Fruit fly (Drosophila melanogaster) whole organism, embryonic: Measurements from ENCODE around the gene CG5435.

Source experiments
- Atf-2 ChIP-seq: fragments of 200-800 bp; sonication (Bioruptor generic); optimal IDR thresholded peaks from 2 replicates; lab custom pipeline; 2016; ENCODE audit warnings: missing biosample characterization, missing genetic modification characterization
- Awh ChIP-seq: fragments of 200-800 bp; sonication (Bioruptor generic); IDR thresholded peaks from 2 replicates; pipeline ENCODE4, ENCODE4 v1.3.6; 2022; ENCODE audit warnings: missing biosample characterization, missing genetic modification characterization
- BEAF-32 ChIP-seq: fragments of 200-800 bp; sonication (Bioruptor generic); optimal IDR thresholded peaks from 3 replicates; lab custom pipeline; 2017; ENCODE audit warnings: missing biosample characterization, missing genetic modification characterization, mild to moderate bottlenecking, moderate library complexity, missing genetic modification reagents
- C15 ChIP-seq: fragments of 200-800 bp; sonication (Bioruptor generic); IDR thresholded peaks from 3 replicates; pipeline ENCODE4 v1.3.6; 2022; ENCODE audit warnings: missing biosample characterization, missing genetic modification characterization
- CG11695 ChIP-seq: fragments of 200-800 bp; sonication (Bioruptor generic); IDR thresholded peaks from 3 replicates; pipeline ENCODE4 v1.3.6; 2022; ENCODE audit warnings: missing biosample characterization, missing genetic modification characterization
- CG12391 ChIP-seq: fragments of 200-800 bp; sonication (Bioruptor generic); optimal IDR thresholded peaks from 3 replicates; lab custom pipeline; 2018; ENCODE audit warnings: missing biosample characterization, mild to moderate bottlenecking, missing genetic modification characterization, moderate library complexity
- CG14965 ChIP-seq: fragments of 200-800 bp; sonication (Bioruptor generic); optimal IDR thresholded peaks from 2 replicates; lab custom pipeline; 2016; ENCODE audit warnings: missing biosample characterization, missing genetic modification characterization, borderline replicate concordance
- CG17802 ChIP-seq: fragments of 200-800 bp; sonication (Bioruptor generic); optimal IDR thresholded peaks from 2 replicates; lab custom pipeline; 2018; ENCODE audit warnings: missing biosample characterization, mild to moderate bottlenecking, missing genetic modification characterization, moderate library complexity
- CG3163 ChIP-seq: fragments of 200-800 bp; sonication (Bioruptor generic); optimal IDR thresholded peaks from 3 replicates; lab custom pipeline; 2016; ENCODE audit warnings: missing biosample characterization, missing genetic modification characterization
- CG4404 ChIP-seq: fragments of 200-800 bp; sonication (Bioruptor generic); IDR thresholded peaks from 2 replicates; pipeline ENCODE4 v1.3.6; 2022; ENCODE audit warnings: missing biosample characterization, missing genetic modification characterization
- CG4707 ChIP-seq: fragments of 200-800 bp; sonication (Bioruptor generic); optimal IDR thresholded peaks from 2 replicates; lab custom pipeline; 2018; ENCODE audit warnings: missing biosample characterization, mild to moderate bottlenecking, missing genetic modification characterization, moderate library complexity
- CG5953 ChIP-seq: fragments of 200-800 bp; sonication (Bioruptor generic); IDR thresholded peaks from 2 replicates; pipeline ENCODE4 v1.3.6; 2022; ENCODE audit warnings: missing biosample characterization, missing genetic modification characterization
- CG7372 ChIP-seq: fragments of 200-800 bp; sonication (Bioruptor generic); IDR thresholded peaks from 2 replicates; pipeline ENCODE4 v1.3.6; 2022; ENCODE audit warnings: missing biosample characterization, missing genetic modification characterization
- CG7963 ChIP-seq: fragments of 200-800 bp; sonication (Bioruptor generic); IDR thresholded peaks from 3 replicates; pipeline ENCODE4 v1.3.6; 2022; ENCODE audit warnings: missing biosample characterization, missing genetic modification characterization; ENCODE audit not compliant: partially characterized antibody
- CG8359 ChIP-seq: fragments of 200-800 bp; sonication (Bioruptor generic); optimal IDR thresholded peaks from 2 replicates; lab custom pipeline; 2017; ENCODE audit warnings: missing biosample characterization, mild to moderate bottlenecking, missing genetic modification characterization, borderline replicate concordance
- CG8924 ChIP-seq: fragments of 200-800 bp; optimal IDR thresholded peaks from 3 replicates; lab custom pipeline; 2019; ENCODE audit warnings: missing biosample characterization, mild to moderate bottlenecking, missing genetic modification characterization, moderate library complexity
- Camta ChIP-seq: fragments of 200-800 bp; sonication (Bioruptor generic); optimal IDR thresholded peaks from 2 replicates; lab custom pipeline; 2016; ENCODE audit warnings: missing biosample characterization, missing genetic modification characterization
- CoRest ChIP-seq: fragments of 200-800 bp; sonication (Bioruptor generic); optimal IDR thresholded peaks from 3 replicates; lab custom pipeline; 2018; ENCODE audit warnings: missing biosample characterization, mild to moderate bottlenecking, missing genetic modification characterization, moderate library complexity
- Dll ChIP-seq: fragments of 200-800 bp; sonication (Bioruptor generic); IDR thresholded peaks from 4 replicates; pipeline ENCODE4 v1.3.6; 2022; ENCODE audit warnings: missing biosample characterization, missing genetic modification characterization; ENCODE audit not compliant: partially characterized antibody
- Elba2 ChIP-seq: fragments of 200-800 bp; sonication (Bioruptor generic); optimal IDR thresholded peaks from 3 replicates; lab custom pipeline; 2016; ENCODE audit warnings: missing biosample characterization, missing genetic modification characterization
- Gug ChIP-seq: fragments of 200-800 bp; sonication (Bioruptor generic); IDR thresholded peaks from 4 replicates; pipeline ENCODE4 v1.3.6; 2022; ENCODE audit warnings: missing biosample characterization, missing genetic modification characterization
- HLHmδ ChIP-seq: fragments of 200-800 bp; sonication (Bioruptor generic); optimal IDR thresholded peaks from 2 replicates; lab custom pipeline; 2018; ENCODE audit warnings: missing biosample characterization, mild to moderate bottlenecking, missing genetic modification characterization, moderate library complexity
- Hr3 ChIP-seq: fragments of 200-800 bp; sonication (Bioruptor generic); optimal IDR thresholded peaks from 3 replicates; lab custom pipeline; 2016; ENCODE audit warnings: missing biosample characterization, missing genetic modification characterization
- Lhr ChIP-seq: fragments of 200-800 bp; sonication (Bioruptor generic); optimal IDR thresholded peaks from 3 replicates; lab custom pipeline; 2017; ENCODE audit warnings: mild to moderate bottlenecking, missing biosample characterization, missing genetic modification reagents, missing genetic modification characterization
- NC2β ChIP-seq: fragments of 200-800 bp; sonication (Bioruptor generic); optimal IDR thresholded peaks from 2 replicates; lab custom pipeline; 2016; ENCODE audit warnings: missing biosample characterization, missing genetic modification characterization
- Sry-δ ChIP-seq: fragments of 200-800 bp; sonication (Bioruptor generic); optimal IDR thresholded peaks from 2 replicates; lab custom pipeline; 2016; ENCODE audit warnings: missing biosample characterization, missing genetic modification characterization
- Ssrp ChIP-seq: fragments of 200-800 bp; sonication (Bioruptor generic); optimal IDR thresholded peaks from 2 replicates; lab custom pipeline; 2018; ENCODE audit warnings: missing biosample characterization, mild to moderate bottlenecking, missing genetic modification characterization, moderate library complexity
- Trl ChIP-seq, 3 experiments: fragments of >200 bp in 2 of 3; fragments of 200-800 bp in 1 of 3; sonication (Bioruptor generic) in 1 of 3; optimal IDR thresholded peaks; 2 replicates in 1 of 3; 3 replicates in 2 of 3; lab custom pipeline; 2016 to 2017; ENCODE audit warnings: missing biosample characterization in 1 of 3, missing genetic modification characterization in 1 of 3
- btn ChIP-seq: fragments of 200-800 bp; sonication (Bioruptor generic); optimal IDR thresholded peaks from 2 replicates; lab custom pipeline; 2016; ENCODE audit warnings: missing biosample characterization, missing genetic modification characterization
- danr ChIP-seq: fragments of 200-800 bp; sonication (Bioruptor generic); IDR thresholded peaks from 2 replicates; pipeline ENCODE4 v1.3.6; 2022; ENCODE audit warnings: missing biosample characterization, missing genetic modification characterization
- eve ChIP-seq, 2 experiments: fragments of >200 bp; optimal IDR thresholded peaks; 2 replicates each; lab custom pipeline; 2017; ENCODE audit warnings: missing biosample characterization in 2 of 2, missing genetic modification characterization in 2 of 2
- grau ChIP-seq: fragments of 200-800 bp; optimal IDR thresholded peaks from 3 replicates; lab custom pipeline; 2019; ENCODE audit warnings: missing biosample characterization, mild to moderate bottlenecking, missing genetic modification characterization, moderate library complexity
- grn ChIP-seq: fragments of 200-800 bp; sonication (Bioruptor generic); optimal IDR thresholded peaks from 3 replicates; lab custom pipeline; 2017; ENCODE audit warnings: missing biosample characterization, missing genetic modification characterization
- insv ChIP-seq, 2 experiments: fragments of 200-800 bp; sonication (Bioruptor generic); optimal IDR thresholded peaks; 3 replicates each; lab custom pipeline; 2016 to 2018; ENCODE audit warnings: missing biosample characterization in 2 of 2, missing genetic modification characterization in 2 of 2
- jing ChIP-seq: fragments of 200-800 bp; sonication (Bioruptor generic); optimal IDR thresholded peaks from 2 replicates; lab custom pipeline; 2018; ENCODE audit warnings: missing biosample characterization, mild to moderate bottlenecking, missing genetic modification characterization
- lov ChIP-seq, 2 experiments: fragments of 200-800 bp in 1 of 2; fragments of >200 bp in 1 of 2; sonication (Bioruptor generic) in 1 of 2; IDR thresholded peaks in 1 of 2; optimal IDR thresholded peaks in 1 of 2; 2 replicates in 1 of 2; 3 replicates in 1 of 2; pipeline versions ENCODE4 v1.3.6 to Lab custom; 2017 to 2022; ENCODE audit warnings: missing biosample characterization in 1 of 2, missing genetic modification characterization in 1 of 2
- luna ChIP-seq: fragments of 200-800 bp; sonication (Bioruptor generic); optimal IDR thresholded peaks from 2 replicates; lab custom pipeline; 2016; ENCODE audit warnings: missing biosample characterization, missing genetic modification characterization
- odd ChIP-seq: fragments of 200-800 bp; sonication (Bioruptor generic); optimal IDR thresholded peaks from 2 replicates; lab custom pipeline; 2017; ENCODE audit warnings: missing biosample characterization, mild to moderate bottlenecking, missing genetic modification characterization
- pnt ChIP-seq: fragments of 200-800 bp; sonication (Bioruptor generic); optimal IDR thresholded peaks from 3 replicates; lab custom pipeline; 2016; ENCODE audit warnings: missing biosample characterization, missing genetic modification characterization
- row ChIP-seq: fragments of 200-800 bp; sonication (Bioruptor generic); IDR thresholded peaks from 3 replicates; pipeline ENCODE4 v1.3.6; 2022; ENCODE audit warnings: missing biosample characterization, missing genetic modification characterization
- sd ChIP-seq: fragments of 200-800 bp; sonication (Bioruptor generic); optimal IDR thresholded peaks from 3 replicates; lab custom pipeline; 2018; ENCODE audit warnings: missing biosample characterization, mild to moderate bottlenecking, missing genetic modification characterization, moderate library complexity
- sens ChIP-seq: fragments of 200-800 bp; sonication (Bioruptor generic); peaks from one replicate; lab custom pipeline; 2016; ENCODE audit warnings: missing biosample characterization, missing genetic modification characterization
- seq ChIP-seq: fragments of 200-800 bp; sonication (Bioruptor generic); IDR thresholded peaks from 2 replicates; pipeline ENCODE4 v1.3.6; 2022; ENCODE audit warnings: missing biosample characterization, missing genetic modification characterization
- sqz ChIP-seq: fragments of 200-800 bp; sonication (Bioruptor generic); optimal IDR thresholded peaks from 3 replicates; lab custom pipeline; 2018; ENCODE audit warnings: missing biosample characterization, mild to moderate bottlenecking, missing genetic modification characterization
- stc ChIP-seq: fragments of 200-800 bp; sonication (Bioruptor generic); IDR thresholded peaks from 2 replicates; pipeline ENCODE4 v1.3.6; 2022; ENCODE audit warnings: missing biosample characterization, missing genetic modification characterization
- stwl ChIP-seq: fragments of 200-800 bp; sonication (Bioruptor generic); optimal IDR thresholded peaks from 3 replicates; lab custom pipeline; 2018; ENCODE audit warnings: missing biosample characterization, mild to moderate bottlenecking, missing genetic modification characterization, moderate library complexity
- tgo ChIP-seq: fragments of 200-800 bp; sonication (Bioruptor generic); IDR thresholded peaks from 3 replicates; pipeline ENCODE4 v1.3.6; 2022; ENCODE audit warnings: missing biosample characterization, missing genetic modification characterization
- tio ChIP-seq: fragments of 200-800 bp; sonication (Bioruptor generic); optimal IDR thresholded peaks from 2 replicates; lab custom pipeline; 2017; ENCODE audit warnings: missing biosample characterization, missing genetic modification characterization, inconsistent platforms
- usp ChIP-seq: fragments of >200 bp; optimal IDR thresholded peaks from 2 replicates; lab custom pipeline; 2017; ENCODE audit warnings: missing biosample characterization, missing genetic modification characterization
- yki ChIP-seq: fragments of >200 bp; optimal IDR thresholded peaks from 3 replicates; lab custom pipeline; 2018
- zfh2 ChIP-seq: fragments of 200-800 bp; sonication (Bioruptor generic); optimal IDR thresholded peaks from 2 replicates; lab custom pipeline; 2016; ENCODE audit warnings: missing biosample characterization, missing genetic modification characterization

The CG5435 gene

DNA sequence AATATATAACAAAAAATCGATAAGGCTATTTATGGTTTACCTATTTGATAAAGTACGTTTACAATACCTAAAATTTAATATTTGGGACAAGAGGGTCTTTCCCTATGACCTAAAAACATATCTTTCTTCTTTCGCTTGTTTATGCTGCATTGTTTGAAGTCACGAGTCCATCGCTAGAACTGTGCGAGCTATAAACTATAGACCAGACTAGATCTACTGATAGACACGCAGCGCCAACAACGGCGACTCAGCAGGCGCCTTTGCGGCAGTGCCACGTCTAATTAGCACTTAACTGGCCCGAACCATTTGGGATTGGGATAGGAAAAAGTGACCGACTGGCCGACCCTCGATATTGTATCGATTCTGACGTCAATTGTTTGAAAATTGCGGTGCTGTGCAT, 42.3 kb upstream of the CG5435 start:
- TF ChIP-seq insv (GFP tag; optimal IDR thresholded peaks at IDR 0.05; lab: Kevin White, UChicago) (peak in 1 of 2 experiments; percentile 42), Camta (GFP tag; lab: Kevin White, UChicago) (no peak), CG12391 (no peak), Awh (GFP tag; lab: Robert Waterston, UW) (0 out of 2 replicates have a peak, but pooled peaks have one; percentile 21), Sry-δ (peak; percentile 38), Gug (no peak), C15 (no peak), tio (GFP tag; lab: Kevin White, UChicago) (no peak), stc (GFP tag; lab: Robert Waterston, UW) (no peak), sqz (GFP tag; lab: Kevin White, UChicago) (no peak), grau (no peak), btn (GFP tag; lab: Kevin White, UChicago) (no peak), eve (GFP tag; optimal IDR thresholded peaks at IDR 0.05; lab: Kevin White, UChicago) (no peak), HLHmδ (GFP tag; lab: Kevin White, UChicago) (no peak), CG14965 (GFP tag; lab: Kevin White, UChicago) (no peak), grn (GFP tag; lab: Kevin White, UChicago) (peak; percentile 68), CG17802 (no peak), CG8359 (GFP tag; lab: Kevin White, UChicago) (no peak), Hr3 (GFP tag; lab: Kevin White, UChicago) (no peak), zfh2 (GFP tag; lab: Kevin White, UChicago) (no peak), CG8924 (no peak), danr (GFP tag; lab: Robert Waterston, UW) (no peak), tgo (no peak), CG4707 (GFP tag; lab: Kevin White, UChicago) (no peak), Elba2 (GFP tag; lab: Kevin White, UChicago) (no peak), pnt (GFP tag; lab: Kevin White, UChicago) (no peak), CG11695 (GFP tag; lab: Robert Waterston, UW) (no peak), Ssrp (tag; lab: Kevin White, UChicago) (no peak), NC2β (no peak), Trl (optimal IDR thresholded peaks at IDR 0.05; lab: Kevin White, UChicago) (no peak), Trl (GFP tag; optimal IDR thresholded peaks at IDR 0.05; lab: Kevin White, UChicago) (no peak), CG7372 (no peak), CG7963 (GFP tag; lab: Robert Waterston, UW) (no peak), Dll (peak; percentile 48; the same call in 2 of the 4 replicates), CG3163 (GFP tag; lab: Kevin White, UChicago) (no peak), odd (no peak), CG5953 (0 out of 2 replicates have a peak, but pooled peaks have one; percentile 15), CG4404 (no peak), seq (GFP tag; lab: Robert Waterston, UW) (no peak), sd (tag; lab: Kevin White, UChicago) (no peak), usp (GFP tag; lab: Kevin White, UChicago) (no peak), luna (GFP tag; lab: Kevin White, UChicago) (no peak), jing (GFP tag; lab: Kevin White, UChicago) (no peak), BEAF-32 (GFP tag; lab: Kevin White, UChicago) (peak; percentile 51), sens (GFP tag; lab: Kevin White, UChicago) (peak; percentile 35), row (GFP tag; lab: Robert Waterston, UW) (peak; percentile 29; the same call in 1 of the 3 replicates), CoRest (tag; lab: Kevin White, UChicago) (no peak), lov (optimal IDR thresholded peaks at IDR 0.05; lab: Kevin White, UChicago) (no peak), lov (GFP tag; IDR thresholded peaks at IDR 0.05; lab: Robert Waterston, UW) (no peak), yki (lab: Kevin White, UChicago) (no peak), Atf-2 (GFP tag; lab: Kevin White, UChicago) (no peak), stwl (tag; lab: Kevin White, UChicago) (peak; percentile 35), Lhr (GFP tag; lab: Kevin White, UChicago) (no peak)
